Worm (Caenorhabditis elegans) whole organism, L3 larva: ENCODE data around the gene mpst-7.

ENCODE experiments used
- R02D3.7 ChIP-seq: fragments of 150-350 bp; optimal IDR thresholded peaks from 2 replicates; lab custom pipeline; 2014; ENCODE audit warnings: missing biosample characterization, missing genetic modification characterization
- egl-27 ChIP-seq: sonication (generic microtip); optimal IDR thresholded peaks from 4 replicates; lab custom pipeline; 2017; ENCODE audit warnings: missing biosample characterization, missing genetic modification reagents, missing genetic modification characterization
- elt-3 ChIP-seq, 3 experiments: fragments of 150-350 bp in 1 of 3; sonication (generic microtip) in 2 of 3; optimal IDR thresholded peaks; 2 replicates in 2 of 3; 4 replicates in 1 of 3; lab custom pipeline; 2014 to 2017; ENCODE audit warnings: missing biosample characterization in 3 of 3, missing genetic modification characterization in 3 of 3
- fkh-10 ChIP-seq: sonication (generic microtip); optimal IDR thresholded peaks from 2 replicates; lab custom pipeline; 2017; ENCODE audit warnings: missing biosample characterization, missing genetic modification reagents, missing genetic modification characterization
- lsy-12 ChIP-seq: sonication (generic microtip); optimal IDR thresholded peaks from 2 replicates; lab custom pipeline; 2016; ENCODE audit warnings: mild to moderate bottlenecking, missing genetic modification characterization, missing compliant biosample characterization
- nfya-1 ChIP-seq: sonication (generic microtip); optimal IDR thresholded peaks from 2 replicates; lab custom pipeline; 2017; ENCODE audit warnings: missing genetic modification characterization, mild to moderate bottlenecking, missing compliant biosample characterization, antibody characterized with exemption, moderate library complexity; ENCODE audit not compliant: insufficient read depth
- nhr-28 ChIP-seq: fragments of 150-350 bp; optimal IDR thresholded peaks from 2 replicates; lab custom pipeline; 2014; ENCODE audit warnings: missing biosample characterization, missing genetic modification characterization
- nhr-43 ChIP-seq: sonication (generic microtip); optimal IDR thresholded peaks from 2 replicates; lab custom pipeline; 2016; ENCODE audit warnings: mild to moderate bottlenecking, missing genetic modification characterization, missing compliant biosample characterization; ENCODE audit not compliant: poor library complexity, severe bottlenecking
- nhr-77 ChIP-seq: fragments of 150-350 bp; optimal IDR thresholded peaks from 2 replicates; lab custom pipeline; 2014; ENCODE audit warnings: missing biosample characterization, missing genetic modification characterization
- skn-1 ChIP-seq: fragments of 150-350 bp; optimal IDR thresholded peaks from 2 replicates; lab custom pipeline; 2014; ENCODE audit warnings: missing biosample characterization, missing genetic modification characterization
- snpc-4 ChIP-seq: fragments of 150-350 bp; optimal IDR thresholded peaks from 2 replicates; lab custom pipeline; 2014; ENCODE audit warnings: missing biosample characterization, missing genetic modification characterization
- tbx-2 ChIP-seq: sonication (generic microtip); optimal IDR thresholded peaks from 2 replicates; lab custom pipeline; 2016; ENCODE audit warnings: mild to moderate bottlenecking, missing genetic modification characterization, missing compliant biosample characterization
- unc-62 ChIP-seq: fragments of 150-350 bp; sonication (generic microtip); optimal IDR thresholded peaks from 4 replicates; lab custom pipeline; 2014; ENCODE audit warnings: missing biosample characterization, missing genetic modification reagents, missing genetic modification characterization
- zag-1 ChIP-seq: fragments of 150-350 bp; optimal IDR thresholded peaks from 2 replicates; lab custom pipeline; 2014; ENCODE audit warnings: missing biosample characterization, missing genetic modification characterization

DNA sequence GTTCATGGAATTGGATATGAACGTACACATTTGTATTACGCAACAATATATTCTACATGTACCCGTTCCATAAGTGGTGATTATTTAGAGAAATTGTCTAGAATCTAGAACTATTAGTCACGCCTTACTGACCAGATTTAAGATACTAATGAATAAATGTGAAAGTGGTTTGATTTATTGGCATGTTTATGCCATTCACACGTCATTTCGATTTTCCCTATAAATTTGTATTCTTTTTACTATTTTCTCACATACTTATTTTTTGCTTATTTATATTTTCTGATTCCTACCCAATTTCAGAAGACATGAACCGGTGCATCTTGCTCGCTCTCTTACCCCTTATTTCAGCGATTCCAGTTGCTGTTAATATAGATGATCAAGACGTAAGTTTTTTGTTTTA is 27.3 kb upstream of the mpst-7 start, which contains the start of gene F15B9.8:
- TF ChIP-seq fkh-10 (GFP tag; lab: Kevin White, UChicago) = no peak
- TF ChIP-seq snpc-4 = no peak
- TF ChIP-seq R02D3.7 = no peak
- TF ChIP-seq elt-3 (tag; optimal IDR thresholded peaks at IDR 0.05; lab: Kevin White, UChicago) = no peak
- no peak for TF ChIP-seq zag-1
- no peak for TF ChIP-seq nhr-77 (tag; lab: Kevin White, UChicago)
- TF ChIP-seq skn-1 = no peak
- TF ChIP-seq unc-62 (GFP tag; lab: Kevin White, UChicago) = no peak
- TF ChIP-seq nhr-43 (tag; lab: Kevin White, UChicago) = no peak
- no peak for TF ChIP-seq nhr-28
- no peak for TF ChIP-seq lsy-12 (tag; lab: Kevin White, UChicago)
- TF ChIP-seq tbx-2 = no peak
- no peak for TF ChIP-seq nfya-1
- TF ChIP-seq egl-27 (tag; lab: Kevin White, UChicago) = no peak
